Worm (Caenorhabditis elegans) whole organism, late embryonic: ENCODE measurements around the gene Y110A2AL.4.
A peak's percentile ranks its signal among the peaks of the same experiment; 100 is the strongest.

Experiments
- K02D7.2 ChIP-seq: sonication (generic microtip); optimal IDR thresholded peaks from 2 replicates; lab custom pipeline; 2017; ENCODE audit warnings: mild to moderate bottlenecking, missing genetic modification characterization, missing compliant biosample characterization
- T23F11.4 ChIP-seq: fragments of 200-800 bp; sonication (Bioruptor generic); optimal IDR thresholded peaks from 2 replicates; lab custom pipeline; 2018; ENCODE audit warnings: mild to moderate bottlenecking, missing genetic modification characterization, missing compliant biosample characterization
- Y22D7AL.16 ChIP-seq: sonication (generic microtip); optimal IDR thresholded peaks from 2 replicates; lab custom pipeline; 2016; ENCODE audit warnings: missing genetic modification characterization, missing compliant biosample characterization
- ama-1 ChIP-seq: fragments of 150-350 bp; optimal IDR thresholded peaks from 2 replicates; lab custom pipeline; 2014
- ceh-14 ChIP-seq: sonication (generic microtip); optimal IDR thresholded peaks from 2 replicates; lab custom pipeline; 2016; ENCODE audit warnings: missing genotype, missing genetic modification characterization, missing compliant biosample characterization
- ceh-18 ChIP-seq: sonication (generic microtip); optimal IDR thresholded peaks from 2 replicates; lab custom pipeline; 2016; ENCODE audit warnings: missing genetic modification characterization, missing compliant biosample characterization
- ceh-22 ChIP-seq: sonication (generic microtip); optimal IDR thresholded peaks from 2 replicates; lab custom pipeline; 2017; ENCODE audit warnings: missing biosample characterization, missing genetic modification characterization
- ceh-30 ChIP-seq: fragments of 150-350 bp; optimal IDR thresholded peaks from 2 replicates; lab custom pipeline; 2014; ENCODE audit warnings: missing biosample characterization, missing genetic modification characterization
- ceh-31 ChIP-seq: sonication (generic microtip); optimal IDR thresholded peaks from 2 replicates; lab custom pipeline; 2016; ENCODE audit warnings: missing genetic modification characterization, missing compliant biosample characterization
- ceh-45 ChIP-seq: fragments of 200-800 bp; sonication (Bioruptor generic); IDR thresholded peaks from 2 replicates; pipeline ENCODE4 v1.3.6; 2022; ENCODE audit warnings: missing genetic modification reagents, missing genetic modification characterization, missing compliant biosample characterization
- ceh-48 ChIP-seq: sonication (generic microtip); optimal IDR thresholded peaks from 2 replicates; lab custom pipeline; 2016; ENCODE audit warnings: missing genetic modification characterization, inconsistent platforms, missing compliant biosample characterization
- ceh-9 ChIP-seq: sonication (generic microtip); optimal IDR thresholded peaks from 2 replicates; lab custom pipeline; 2016; ENCODE audit warnings: mild to moderate bottlenecking, missing genetic modification characterization, inconsistent platforms, missing compliant biosample characterization
- dmd-4 ChIP-seq: sonication (generic microtip); optimal IDR thresholded peaks from 2 replicates; lab custom pipeline; 2016; ENCODE audit warnings: borderline replicate concordance, missing genetic modification characterization, missing compliant biosample characterization
- elt-2 ChIP-seq: sonication (generic microtip); optimal IDR thresholded peaks from 2 replicates; lab custom pipeline; 2016; ENCODE audit warnings: missing genetic modification reagents, missing genetic modification characterization, missing compliant biosample characterization
- elt-4 ChIP-seq: sonication (generic microtip); optimal IDR thresholded peaks from 2 replicates; lab custom pipeline; 2016; ENCODE audit warnings: missing genetic modification characterization, missing compliant biosample characterization
- ets-4 ChIP-seq: sonication (generic microtip); optimal IDR thresholded peaks from 2 replicates; lab custom pipeline; 2016; ENCODE audit warnings: missing genetic modification characterization, missing compliant biosample characterization
- fax-1 ChIP-seq: sonication (generic microtip); optimal IDR thresholded peaks from 2 replicates; lab custom pipeline; 2016; ENCODE audit warnings: missing genotype, missing genetic modification characterization, missing compliant biosample characterization
- hlh-13 ChIP-seq: fragments of 200-800 bp; sonication (Bioruptor generic); optimal IDR thresholded peaks from 2 replicates; lab custom pipeline; 2018; ENCODE audit warnings: mild to moderate bottlenecking, missing genetic modification characterization, missing compliant biosample characterization
- hlh-15 ChIP-seq: sonication (generic microtip); optimal IDR thresholded peaks from 2 replicates; lab custom pipeline; 2016; ENCODE audit warnings: missing genetic modification characterization, missing compliant biosample characterization
- hlh-30 ChIP-seq: sonication (generic microtip); optimal IDR thresholded peaks from 2 replicates; lab custom pipeline; 2017; ENCODE audit warnings: antibody characterized with exemption, missing genetic modification characterization, missing compliant biosample characterization; ENCODE audit not compliant: insufficient read depth
- hlh-6 ChIP-seq: sonication (generic microtip); optimal IDR thresholded peaks from 2 replicates; lab custom pipeline; 2016; ENCODE audit warnings: missing genotype, missing genetic modification characterization, missing compliant biosample characterization
- hlh-8 ChIP-seq: sonication (generic microtip); optimal IDR thresholded peaks from 2 replicates; lab custom pipeline; 2016; ENCODE audit warnings: missing genotype, missing genetic modification characterization, missing compliant biosample characterization
- lin-11 ChIP-seq: fragments of 200-800 bp; sonication (Bioruptor generic); optimal IDR thresholded peaks from 2 replicates; lab custom pipeline; 2018; ENCODE audit warnings: mild to moderate bottlenecking, missing genetic modification characterization, missing compliant biosample characterization
- madf-2 ChIP-seq: sonication (generic microtip); optimal IDR thresholded peaks from 2 replicates; lab custom pipeline; 2017; ENCODE audit warnings: missing genetic modification characterization, missing compliant biosample characterization
- mec-3 ChIP-seq: sonication (generic microtip); optimal IDR thresholded peaks from 2 replicates; lab custom pipeline; 2016; ENCODE audit warnings: borderline replicate concordance, missing genetic modification characterization, missing compliant biosample characterization
- odd-2 ChIP-seq: sonication (generic microtip); optimal IDR thresholded peaks from 2 replicates; lab custom pipeline; 2017; ENCODE audit warnings: antibody characterized with exemption, mild to moderate bottlenecking, missing genetic modification characterization, missing compliant biosample characterization
- pax-1 ChIP-seq: fragments of 150-350 bp; optimal IDR thresholded peaks from 2 replicates; lab custom pipeline; 2014; ENCODE audit warnings: missing biosample characterization, missing genetic modification characterization
- pha-4 ChIP-seq: fragments of 150-350 bp; optimal IDR thresholded peaks from 2 replicates; lab custom pipeline; 2018; ENCODE audit warnings: missing biosample characterization, missing genetic modification reagents, missing genetic modification characterization
- pqm-1 ChIP-seq: sonication (generic microtip); optimal IDR thresholded peaks from 2 replicates; lab custom pipeline; 2016; ENCODE audit warnings: missing genetic modification characterization, missing compliant biosample characterization
- sdc-2 ChIP-seq: sonication (generic microtip); optimal IDR thresholded peaks from 2 replicates; lab custom pipeline; 2016; ENCODE audit warnings: missing genotype, missing genetic modification characterization, missing compliant biosample characterization
- sox-2 ChIP-seq: fragments of 200-800 bp; sonication (Bioruptor generic); IDR thresholded peaks from 2 replicates; pipeline ENCODE4 v1.3.6; 2022; ENCODE audit warnings: missing genetic modification reagents, missing genetic modification characterization, missing compliant biosample characterization
- sox-4 ChIP-seq: sonication (generic microtip); optimal IDR thresholded peaks from 2 replicates; lab custom pipeline; 2017; ENCODE audit warnings: mild to moderate bottlenecking, missing genetic modification characterization, inconsistent platforms, missing compliant biosample characterization
- syd-9 ChIP-seq: sonication (generic microtip); optimal IDR thresholded peaks from 2 replicates; lab custom pipeline; 2016; ENCODE audit warnings: mild to moderate bottlenecking, missing genetic modification characterization, moderate library complexity, missing compliant biosample characterization
- tbx-2 ChIP-seq: sonication (generic microtip); optimal IDR thresholded peaks from 2 replicates; lab custom pipeline; 2016; ENCODE audit warnings: missing genetic modification characterization, missing compliant biosample characterization
- ttx-3 ChIP-seq: sonication (generic microtip); optimal IDR thresholded peaks from 2 replicates; lab custom pipeline; 2016; ENCODE audit warnings: missing genetic modification reagents, missing genetic modification characterization, missing compliant biosample characterization
- unc-3 ChIP-seq, 2 experiments: fragments of 200-800 bp in 1 of 2; sonication (Bioruptor generic) in 1 of 2; sonication (generic microtip) in 1 of 2; conservative IDR thresholded peaks in 1 of 2; optimal IDR thresholded peaks in 1 of 2; 2 replicates each; pipeline versions ENCODE4 v1.3.6 to Lab custom; 2016 to 2022; ENCODE audit warnings: missing compliant biosample characterization in 2 of 2, missing genetic modification characterization in 2 of 2, missing genetic modification reagents in 1 of 2
- unc-42 ChIP-seq: sonication (generic microtip); optimal IDR thresholded peaks from 2 replicates; lab custom pipeline; 2016; ENCODE audit warnings: missing genotype, missing genetic modification characterization, missing compliant biosample characterization
- unc-55 ChIP-seq: sonication (generic microtip); optimal IDR thresholded peaks from 2 replicates; lab custom pipeline; 2017; ENCODE audit warnings: missing biosample characterization, missing genetic modification reagents, missing genetic modification characterization
- zip-5 ChIP-seq: sonication (generic microtip); optimal IDR thresholded peaks from 2 replicates; lab custom pipeline; 2016; ENCODE audit warnings: missing genetic modification characterization, missing compliant biosample characterization
- ztf-16 ChIP-seq: sonication (generic microtip); optimal IDR thresholded peaks from 2 replicates; lab custom pipeline; 2017; ENCODE audit warnings: missing genetic modification characterization, missing compliant biosample characterization

Gene Y110A2AL.4

ce11 chrII:2804245-2804644 lies 34.9 kb upstream of the Y110A2AL.4 start:
- TF ChIP-seq ets-4 (tag; lab: Kevin White, UChicago) (no peak), ama-1 (lab: Kevin White, UChicago) (no peak), hlh-8 (tag; lab: Kevin White, UChicago) (peak; percentile 69), ztf-16 (tag; lab: Kevin White, UChicago) (no peak), madf-2 (no peak), ceh-30 (tag; lab: Kevin White, UChicago) (no peak)

ce11 chrII:2804949-2805348 lies 34.2 kb upstream of the Y110A2AL.4 start:
- TF ChIP-seq pqm-1 (tag; lab: Kevin White, UChicago) (no peak), ttx-3 (no peak), sox-2 (GFP tag; lab: Robert Waterston, UW) (no peak), Y22D7AL.16 (tag; lab: Kevin White, UChicago) (no peak), pax-1 (tag; lab: Kevin White, UChicago) (no peak), zip-5 (no peak), fax-1 (tag; lab: Kevin White, UChicago) (no peak), sdc-2 (tag; lab: Kevin White, UChicago) (no peak), ceh-9 (tag; lab: Kevin White, UChicago) (no peak), hlh-15 (no peak), syd-9 (no peak), odd-2 (no peak)
- TF ChIP-seq, all 69 proteins: peak for 0

ce11 chrII:2805566-2805965 lies 33.5 kb upstream of the Y110A2AL.4 start:
- TF ChIP-seq elt-2 (tag; lab: Kevin White, UChicago) (peak; percentile 37), hlh-15 (no peak)

- peak; percentile 29 for TF ChIP-seq unc-55 (GFP tag; lab: Kevin White, UChicago)
- no peak for TF ChIP-seq dmd-4
- TF ChIP-seq tbx-2 (tag; lab: Kevin White, UChicago), result peak; percentile 15
- peak; percentile 77 for TF ChIP-seq hlh-30 (tag; lab: Kevin White, UChicago)
These were observed 31.4 kb upstream of the Y110A2AL.4 start, which contains the start of gene K12H6.12 for ce11 chrII:2807674-2808206. Gene K12H6.12, plus strand, starts transcription at chrII:2808156.

ce11 chrII:2815017-2815416 lies 24.1 kb upstream of the Y110A2AL.4 start:
- no peak for TF ChIP-seq ceh-31 (tag; lab: Kevin White, UChicago)
- no peak for TF ChIP-seq hlh-30 (tag; lab: Kevin White, UChicago)
- TF ChIP-seq unc-3 (GFP tag; conservative IDR thresholded peaks at IDR 0.05; lab: Robert Waterston, UW), result no peak
- TF ChIP-seq unc-3 (tag; optimal IDR thresholded peaks at IDR 0.05; lab: Kevin White, UChicago), result no peak
- no peak for TF ChIP-seq ceh-30 (tag; lab: Kevin White, UChicago)
- no peak for TF ChIP-seq ceh-48
- no peak for TF ChIP-seq pha-4 (tag; lab: Kevin White, UChicago)
- no peak for TF ChIP-seq fax-1 (tag; lab: Kevin White, UChicago)
- TF ChIP-seq hlh-8 (tag; lab: Kevin White, UChicago), result no peak
- TF ChIP-seq hlh-6 (tag; lab: Kevin White, UChicago), result no peak
- TF ChIP-seq ceh-14 (tag; lab: Kevin White, UChicago), result no peak

- no peak for TF ChIP-seq zip-5
- no peak for TF ChIP-seq ceh-45 (GFP tag; lab: Robert Waterston, UW)
- TF ChIP-seq hlh-13 (GFP tag; lab: Kevin White, UChicago), result no peak
- TF ChIP-seq unc-55 (GFP tag; lab: Kevin White, UChicago), result no peak
- no peak for TF ChIP-seq ztf-16 (tag; lab: Kevin White, UChicago)
- TF ChIP-seq lin-11, result no peak
- no peak for TF ChIP-seq mec-3
- no peak for TF ChIP-seq Y22D7AL.16 (tag; lab: Kevin White, UChicago)
- TF ChIP-seq T23F11.4 (GFP tag; lab: Kevin White, UChicago), result no peak
- TF ChIP-seq fax-1 (tag; lab: Kevin White, UChicago), result no peak
- no peak for TF ChIP-seq ceh-14 (tag; lab: Kevin White, UChicago)
- TF ChIP-seq sox-4 (tag; lab: Kevin White, UChicago), result no peak
- no peak for TF ChIP-seq ceh-22 (tag; lab: Kevin White, UChicago)
- TF ChIP-seq ceh-18 (tag; lab: Kevin White, UChicago), result no peak
- TF ChIP-seq dmd-4, result no peak
- TF ChIP-seq ceh-9 (tag; lab: Kevin White, UChicago), result no peak
- no peak for TF ChIP-seq unc-42 (tag; lab: Kevin White, UChicago)
- TF ChIP-seq K02D7.2 (tag; lab: Kevin White, UChicago), result no peak
- TF ChIP-seq elt-4 (tag; lab: Kevin White, UChicago), result no peak
- TF ChIP-seq elt-2 (tag; lab: Kevin White, UChicago), result no peak
These were observed 23.7 kb upstream of the Y110A2AL.4 start, which contains the start of gene K12H6.2 for ce11 chrII:2815444-2815843. Gene K12H6.2, minus strand, starts transcription at chrII:2815544.
